Worm (Caenorhabditis elegans): ENCODE data around the gene sor-1.
A peak's percentile ranks its signal among the peaks of the same experiment; 100 is the strongest.

The sor-1 gene

ce11 chrIII:8426271-8426670, 8.3 kb downstream of the sor-1 start, which contains the start of gene cec-1:
Gene cec-1 (plus strand): TSS chrIII:8426333.
- TF ChIP-seq ceh-43 (GFP tag; optimal IDR thresholded peaks at IDR 0.05) (no peak), ces-1 (GFP tag; optimal IDR thresholded peaks at IDR 0.05) (peak; percentile 74), nhr-2 (tag; optimal IDR thresholded peaks at IDR 0.05) (no peak)

- TF ChIP-seq ceh-83 (GFP tag; optimal IDR thresholded peaks at IDR 0.05) (no peak), sptf-1 (tag; optimal IDR thresholded peaks at IDR 0.05) (no peak), nhr-28 (tag; optimal IDR thresholded peaks at IDR 0.05) (no peak), blmp-1 (tag; optimal IDR thresholded peaks at IDR 0.05) (no peak), ztf-11 (tag; optimal IDR thresholded peaks at IDR 0.05) (no peak), mls-2 (tag; optimal IDR thresholded peaks at IDR 0.05) (no peak), unc-62 (GFP tag; optimal IDR thresholded peaks at IDR 0.05) (no peak), snpc-4 (tag; optimal IDR thresholded peaks at IDR 0.05) (no peak), sem-2 (GFP tag; optimal IDR thresholded peaks at IDR 0.05) (no peak), ham-2 (GFP tag; optimal IDR thresholded peaks at IDR 0.05) (no peak), unc-120 (tag; optimal IDR thresholded peaks at IDR 0.05; ENCODE audit: poor library complexity, severe bottlenecking) (no peak), elt-1 (tag; optimal IDR thresholded peaks at IDR 0.05; ENCODE audit: borderline replicate concordance, insufficient read depth) (no peak), mep-1 (tag; optimal IDR thresholded peaks at IDR 0.05) (no peak), mab-5 (tag; optimal IDR thresholded peaks at IDR 0.05) (no peak), ceh-43 (GFP tag; optimal IDR thresholded peaks at IDR 0.05) (no peak), lin-32 (GFP tag; optimal IDR thresholded peaks at IDR 0.05) (no peak)
Measured at ce11 chrIII:8429035-8429434, 11.1 kb downstream of the sor-1 start, which contains the start of gene ZK1236.1. Gene ZK1236.1 (plus strand): TSS chrIII:8429297.

ce11 chrIII:8429497-8429896, 11.5 kb downstream of the sor-1 start:
- TF ChIP-seq mab-5 (tag; optimal IDR thresholded peaks at IDR 0.05): no peak
- no peak for TF ChIP-seq nhr-2 (tag; optimal IDR thresholded peaks at IDR 0.05)
- no peak for TF ChIP-seq flh-1 (GFP tag; optimal IDR thresholded peaks at IDR 0.05)
- no peak for TF ChIP-seq drap-1 (GFP tag; optimal IDR thresholded peaks at IDR 0.05)
- no peak for TF ChIP-seq lin-32 (GFP tag; optimal IDR thresholded peaks at IDR 0.05)
- no peak for TF ChIP-seq nhr-12 (tag; optimal IDR thresholded peaks at IDR 0.05)
- TF ChIP-seq sptf-1 (tag; optimal IDR thresholded peaks at IDR 0.05): no peak
- no peak for TF ChIP-seq nhr-237 (tag; optimal IDR thresholded peaks at IDR 0.05)
- TF ChIP-seq zip-8 (tag; optimal IDR thresholded peaks at IDR 0.05): no peak
- no peak for TF ChIP-seq lin-13 (tag; optimal IDR thresholded peaks at IDR 0.05)
- TF ChIP-seq nhr-28 (tag; optimal IDR thresholded peaks at IDR 0.05): no peak
- TF ChIP-seq unc-39 (tag; optimal IDR thresholded peaks at IDR 0.05): no peak
- TF ChIP-seq elt-3 (tag; optimal IDR thresholded peaks at IDR 0.05): no peak
- TF ChIP-seq ceh-43 (GFP tag; optimal IDR thresholded peaks at IDR 0.05): no peak
- TF ChIP-seq unc-62 (GFP tag; optimal IDR thresholded peaks at IDR 0.05): no peak
- TF ChIP-seq unc-120 (tag; optimal IDR thresholded peaks at IDR 0.05; ENCODE audit: poor library complexity, severe bottlenecking): no peak
- TF ChIP-seq bed-3 (GFP tag; optimal IDR thresholded peaks at IDR 0.05): no peak

- TF ChIP-seq zip-8 (tag; optimal IDR thresholded peaks at IDR 0.05) (no peak), elt-3 (tag; optimal IDR thresholded peaks at IDR 0.05) (no peak), snpc-4 (tag; optimal IDR thresholded peaks at IDR 0.05) (no peak), drap-1 (GFP tag; optimal IDR thresholded peaks at IDR 0.05) (no peak), lsy-2 (tag; optimal IDR thresholded peaks at IDR 0.05) (no peak), ces-1 (GFP tag; optimal IDR thresholded peaks at IDR 0.05) (peak; percentile 18), ceh-39 (tag; optimal IDR thresholded peaks at IDR 0.05) (no peak), sem-2 (GFP tag; optimal IDR thresholded peaks at IDR 0.05) (no peak)
Measured at ce11 chrIII:8432143-8432542, 14.2 kb downstream of the sor-1 start, which contains the start of gene ZK1236.5. Gene ZK1236.5 (minus strand): TSS chrIII:8432214.

ce11 chrIII:8435074-8435473, 17.1 kb downstream of the sor-1 start, which contains the start of gene ZK1236.9:
Gene ZK1236.9 (minus strand): TSS chrIII:8435174.
- no peak for TF ChIP-seq ces-1 (GFP tag; optimal IDR thresholded peaks at IDR 0.05)
- TF ChIP-seq nhr-12 (tag; optimal IDR thresholded peaks at IDR 0.05): no peak
- TF ChIP-seq nhr-28 (tag; optimal IDR thresholded peaks at IDR 0.05): no peak
- no peak for TF ChIP-seq sptf-1 (tag; optimal IDR thresholded peaks at IDR 0.05)
- no peak for TF ChIP-seq lin-13 (tag; optimal IDR thresholded peaks at IDR 0.05)
- no peak for TF ChIP-seq ceh-43 (GFP tag; optimal IDR thresholded peaks at IDR 0.05)
- TF ChIP-seq sem-2 (GFP tag; optimal IDR thresholded peaks at IDR 0.05): no peak
- TF ChIP-seq unc-39 (tag; optimal IDR thresholded peaks at IDR 0.05): no peak
- no peak for TF ChIP-seq mls-2 (tag; optimal IDR thresholded peaks at IDR 0.05)
- TF ChIP-seq cnd-1 (tag; optimal IDR thresholded peaks at IDR 0.05): no peak
- no peak for TF ChIP-seq pha-4 (tag; optimal IDR thresholded peaks at IDR 0.05)
- TF ChIP-seq ceh-39 (tag; optimal IDR thresholded peaks at IDR 0.05): no peak
- no peak for TF ChIP-seq M03D4.4 (tag; optimal IDR thresholded peaks at IDR 0.05)
- TF ChIP-seq unc-120 (tag; optimal IDR thresholded peaks at IDR 0.05; ENCODE audit: poor library complexity, severe bottlenecking): no peak
